Worm (Caenorhabditis elegans): ENCODE measurements around the gene btb-17.

DNA sequence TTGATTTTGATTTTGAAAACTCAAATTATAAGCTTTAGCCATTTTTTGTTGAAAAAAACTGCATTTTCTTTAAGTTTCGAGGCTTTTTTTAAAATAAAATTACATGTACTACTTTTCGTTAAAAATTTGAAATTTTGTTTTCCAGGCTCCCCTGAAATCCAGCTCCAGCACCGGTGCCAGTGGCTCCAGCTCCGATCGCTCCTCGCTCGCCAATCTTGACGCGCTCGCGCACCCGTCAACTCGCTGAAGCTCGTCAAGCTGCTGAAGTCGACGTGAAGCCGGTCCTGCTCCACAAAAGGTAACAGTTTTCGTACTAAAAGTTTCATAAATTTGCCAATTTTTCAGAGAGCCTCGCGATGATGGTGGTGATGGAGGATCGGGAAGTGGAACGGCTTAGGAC lies 45.6 kb downstream of the btb-17 start:
- TF ChIP-seq tbx-9 (tag; optimal IDR thresholded peaks at IDR 0.05; ENCODE audit: borderline replicate concordance) (no peak), nhr-179 (tag; optimal IDR thresholded peaks at IDR 0.05) (no peak), snpc-3.4 (tag; optimal IDR thresholded peaks at IDR 0.05) (no peak), pha-4 (tag; optimal IDR thresholded peaks at IDR 0.05) (no peak), nhr-80 (tag; optimal IDR thresholded peaks at IDR 0.05) (no peak), akir-1 (GFP tag; optimal IDR thresholded peaks at IDR 0.05) (no peak), Y67H2A.10 (GFP tag; conservative IDR thresholded peaks at IDR 0.05) (no peak), hsf-1 (GFP tag; IDR thresholded peaks at IDR 0.05) (no peak), let-607 (tag; optimal IDR thresholded peaks at IDR 0.05) (no peak), B0336.3 (GFP tag; IDR thresholded peaks at IDR 0.05) (no peak), unc-62 (GFP tag; optimal IDR thresholded peaks at IDR 0.05) (no peak)
